Fruit fly (Drosophila melanogaster) whole organism, embryonic: ENCODE results near the gene wls.
A peak's percentile ranks its signal among the peaks of the same experiment; 100 is the strongest.

ENCODE experiments used
- Ada2b ChIP-seq: fragments of 200-800 bp; sonication (Bioruptor generic); IDR thresholded peaks from 2 replicates; pipeline ENCODE4 v1.3.6; 2022; ENCODE audit warnings: missing biosample characterization, missing genetic modification characterization
- B-H2 ChIP-seq: fragments of 200-800 bp; sonication (Bioruptor generic); optimal IDR thresholded peaks from 2 replicates; lab custom pipeline; 2018; ENCODE audit warnings: missing biosample characterization, mild to moderate bottlenecking, missing genetic modification characterization
- Bteb2 ChIP-seq: fragments of 200-800 bp; sonication (Bioruptor generic); optimal IDR thresholded peaks from 2 replicates; lab custom pipeline; 2016; ENCODE audit warnings: missing biosample characterization, missing genetic modification characterization
- CG10209 ChIP-seq: fragments of 200-800 bp; sonication (Bioruptor generic); optimal IDR thresholded peaks from 3 replicates; lab custom pipeline; 2017; ENCODE audit warnings: missing biosample characterization, mild to moderate bottlenecking, missing genetic modification characterization, missing genetic modification reagents
- CG10543 ChIP-seq: fragments of 200-800 bp; sonication (Bioruptor generic); optimal IDR thresholded peaks from 3 replicates; lab custom pipeline; 2017; ENCODE audit warnings: missing biosample characterization, mild to moderate bottlenecking, missing genetic modification characterization, moderate library complexity
- CG11398 ChIP-seq: fragments of 200-800 bp; sonication (Bioruptor generic); optimal IDR thresholded peaks from 2 replicates; lab custom pipeline; 2016; ENCODE audit warnings: missing biosample characterization, missing genetic modification characterization
- CG11695 ChIP-seq: fragments of 200-800 bp; sonication (Bioruptor generic); IDR thresholded peaks from 3 replicates; pipeline ENCODE4 v1.3.6; 2022; ENCODE audit warnings: missing biosample characterization, missing genetic modification characterization
- CG12104 ChIP-seq: fragments of 200-800 bp; sonication (Bioruptor generic); optimal IDR thresholded peaks from 3 replicates; lab custom pipeline; 2016; ENCODE audit warnings: missing biosample characterization, missing genetic modification characterization
- CG12236 ChIP-seq: fragments of 200-800 bp; sonication (Bioruptor generic); optimal IDR thresholded peaks from 2 replicates; lab custom pipeline; 2016; ENCODE audit warnings: missing biosample characterization, missing genetic modification characterization
- CG13287 ChIP-seq: fragments of 200-800 bp; sonication (Bioruptor generic); IDR thresholded peaks from 2 replicates; pipeline ENCODE4 v1.3.6; 2022; ENCODE audit warnings: missing biosample characterization, missing genetic modification characterization; ENCODE audit not compliant: partially characterized antibody
- CG16815 ChIP-seq: fragments of 200-800 bp; sonication (Bioruptor generic); optimal IDR thresholded peaks from 3 replicates; lab custom pipeline; 2017; ENCODE audit warnings: missing biosample characterization, mild to moderate bottlenecking, missing genetic modification characterization
- CG17802 ChIP-seq: fragments of 200-800 bp; sonication (Bioruptor generic); optimal IDR thresholded peaks from 2 replicates; lab custom pipeline; 2018; ENCODE audit warnings: missing biosample characterization, mild to moderate bottlenecking, missing genetic modification characterization, moderate library complexity
- CG30431 ChIP-seq: fragments of 200-800 bp; sonication (Bioruptor generic); optimal IDR thresholded peaks from 2 replicates; lab custom pipeline; 2017; ENCODE audit warnings: missing biosample characterization, missing genetic modification characterization
- CG34376 ChIP-seq: fragments of 200-800 bp; sonication (Bioruptor generic); optimal IDR thresholded peaks from 2 replicates; lab custom pipeline; 2018; ENCODE audit warnings: missing biosample characterization, mild to moderate bottlenecking, missing genetic modification characterization
- CG3726 ChIP-seq: fragments of 200-800 bp; sonication (Bioruptor generic); IDR thresholded peaks from 3 replicates; pipeline ENCODE4, ENCODE4 v1.3.6; 2022; ENCODE audit warnings: missing biosample characterization, missing genetic modification characterization
- CG42726 ChIP-seq: fragments of 200-800 bp; sonication (Bioruptor generic); IDR thresholded peaks from 2 replicates; pipeline ENCODE4 v1.3.6; 2022; ENCODE audit warnings: missing biosample characterization, missing genetic modification characterization; ENCODE audit not compliant: partially characterized antibody
- CG4328 ChIP-seq: fragments of 200-800 bp; sonication (Bioruptor generic); optimal IDR thresholded peaks from 3 replicates; lab custom pipeline; 2017; ENCODE audit warnings: missing biosample characterization, missing genetic modification reagents, missing genetic modification characterization
- CG6689 ChIP-seq: fragments of 200-800 bp; sonication (Bioruptor generic); IDR thresholded peaks from 2 replicates; pipeline ENCODE4 v1.3.6; 2022; ENCODE audit warnings: missing biosample characterization, missing genetic modification characterization
- CG7357 ChIP-seq: fragments of 200-800 bp; sonication (Bioruptor generic); IDR thresholded peaks from 3 replicates; pipeline ENCODE4 v1.3.6; 2022; ENCODE audit warnings: missing biosample characterization, missing genetic modification characterization
- CG7786 ChIP-seq: fragments of 200-800 bp; sonication (Bioruptor generic); optimal IDR thresholded peaks from 2 replicates; lab custom pipeline; 2016; ENCODE audit warnings: missing biosample characterization, missing genetic modification characterization
- CG8089 ChIP-seq: fragments of 200-800 bp; sonication (Bioruptor generic); optimal IDR thresholded peaks from 3 replicates; lab custom pipeline; 2016; ENCODE audit warnings: missing biosample characterization, missing genetic modification characterization
- CG8290 ChIP-seq, 3 experiments: fragments of 200-800 bp; sonication (Bioruptor generic); optimal IDR thresholded peaks; 2 replicates each; lab custom pipeline; 2016 to 2019; ENCODE audit warnings: missing biosample characterization in 3 of 3, missing genetic modification characterization in 3 of 3, mild to moderate bottlenecking in 2 of 3, moderate library complexity in 1 of 3
- CoRest ChIP-seq: fragments of 200-800 bp; sonication (Bioruptor generic); optimal IDR thresholded peaks from 3 replicates; lab custom pipeline; 2018; ENCODE audit warnings: missing biosample characterization, mild to moderate bottlenecking, missing genetic modification characterization, moderate library complexity
- D19A ChIP-seq: fragments of 200-800 bp; optimal IDR thresholded peaks from 3 replicates; lab custom pipeline; 2019; ENCODE audit warnings: missing biosample characterization, mild to moderate bottlenecking, missing genetic modification characterization, moderate library complexity
- Dbx ChIP-seq: fragments of 200-800 bp; sonication (Bioruptor generic); IDR thresholded peaks from 3 replicates; pipeline ENCODE4 v1.3.6; 2022; ENCODE audit warnings: missing biosample characterization, missing genetic modification characterization
- Dek ChIP-seq: fragments of 200-800 bp; sonication (Bioruptor generic); optimal IDR thresholded peaks from 3 replicates; lab custom pipeline; 2019; ENCODE audit warnings: missing biosample characterization, mild to moderate bottlenecking, missing genetic modification characterization, moderate library complexity
- Dll ChIP-seq: fragments of 200-800 bp; sonication (Bioruptor generic); IDR thresholded peaks from 4 replicates; pipeline ENCODE4 v1.3.6; 2022; ENCODE audit warnings: missing biosample characterization, missing genetic modification characterization; ENCODE audit not compliant: partially characterized antibody
- Ets65A ChIP-seq: fragments of 200-800 bp; sonication (Bioruptor generic); peaks from one replicate; lab custom pipeline; 2016; ENCODE audit warnings: missing biosample characterization, missing genetic modification characterization
- GATAe ChIP-seq: fragments of 200-800 bp; sonication (Bioruptor generic); conservative IDR thresholded peaks from 2 replicates; pipeline ENCODE4 v1.3.6; 2022; ENCODE audit warnings: missing biosample characterization, missing genetic modification characterization
- H2.0 ChIP-seq: fragments of 200-800 bp; sonication (Bioruptor generic); IDR thresholded peaks from 2 replicates; pipeline ENCODE4 v1.3.6; 2022; ENCODE audit warnings: missing biosample characterization, missing genetic modification characterization
- HLH3B ChIP-seq: fragments of 200-800 bp; sonication (Bioruptor generic); IDR thresholded peaks from 2 replicates; pipeline ENCODE4 v1.3.6; 2022; ENCODE audit warnings: missing biosample characterization, missing genetic modification characterization
- Hey ChIP-seq: fragments of 200-800 bp; sonication (Bioruptor generic); optimal IDR thresholded peaks from 3 replicates; lab custom pipeline; 2018; ENCODE audit warnings: missing biosample characterization, mild to moderate bottlenecking, missing genetic modification characterization
- MESR4 ChIP-seq: fragments of 200-800 bp; sonication (Bioruptor generic); optimal IDR thresholded peaks from 2 replicates; lab custom pipeline; 2018; ENCODE audit warnings: missing biosample characterization, mild to moderate bottlenecking, missing genetic modification characterization, moderate library complexity
- Nf-YA ChIP-seq: fragments of 200-800 bp; sonication (Bioruptor generic); IDR thresholded peaks from 2 replicates; pipeline ENCODE4 v1.3.6; 2022; ENCODE audit warnings: missing biosample characterization, missing genetic modification characterization
- Taf1 ChIP-seq: fragments of 200-800 bp; sonication (Bioruptor generic); IDR thresholded peaks from 2 replicates; pipeline ENCODE4 v1.3.6; 2022; ENCODE audit warnings: missing biosample characterization, missing genetic modification characterization
- Tbp ChIP-seq: fragments of >200 bp; optimal IDR thresholded peaks from 2 replicates; lab custom pipeline; 2018; ENCODE audit warnings: missing biosample characterization, missing genetic modification characterization
- bsh ChIP-seq, 2 experiments: fragments of 200-800 bp; sonication (Bioruptor generic); optimal IDR thresholded peaks; 2 replicates each; lab custom pipeline; 2017 to 2018; ENCODE audit warnings: mild to moderate bottlenecking in 2 of 2, missing biosample characterization in 2 of 2, missing genetic modification characterization in 2 of 2, moderate library complexity in 1 of 2
- cas ChIP-seq: fragments of 200-800 bp; sonication (Bioruptor generic); IDR thresholded peaks from 2 replicates; pipeline ENCODE4 v1.3.6; 2022; ENCODE audit warnings: missing biosample characterization, missing genetic modification characterization
- chif ChIP-seq, 2 experiments: fragments of 200-800 bp; sonication (Bioruptor generic); optimal IDR thresholded peaks; 3 replicates each; lab custom pipeline; 2016; ENCODE audit warnings: missing biosample characterization in 2 of 2, missing genetic modification characterization in 2 of 2
- esg ChIP-seq: fragments of 200-800 bp; sonication (Bioruptor generic); conservative IDR thresholded peaks from 2 replicates; pipeline ENCODE4 v1.3.6; 2022; ENCODE audit warnings: missing biosample characterization, missing genetic modification characterization
- eve ChIP-seq, 2 experiments: fragments of >200 bp; optimal IDR thresholded peaks; 2 replicates each; lab custom pipeline; 2017; ENCODE audit warnings: missing biosample characterization in 2 of 2, missing genetic modification characterization in 2 of 2
- gem ChIP-seq: fragments of 200-800 bp; sonication (Bioruptor generic); optimal IDR thresholded peaks from 2 replicates; lab custom pipeline; 2019; ENCODE audit warnings: missing biosample characterization, mild to moderate bottlenecking, missing genetic modification characterization, moderate library complexity
- gro ChIP-seq: fragments of 200-800 bp; sonication (Bioruptor generic); optimal IDR thresholded peaks from 2 replicates; lab custom pipeline; 2016; ENCODE audit warnings: missing biosample characterization, missing genetic modification characterization
- lbe ChIP-seq: fragments of 200-800 bp; sonication (Bioruptor generic); optimal IDR thresholded peaks from 2 replicates; lab custom pipeline; 2016; ENCODE audit warnings: missing biosample characterization, mild to moderate bottlenecking, missing genetic modification characterization
- lmd ChIP-seq: fragments of 200-800 bp; sonication (Bioruptor generic); IDR thresholded peaks from 2 replicates; pipeline ENCODE4 v1.3.6; 2022; ENCODE audit warnings: missing biosample characterization, missing genetic modification characterization
- pum ChIP-seq: fragments of 200-800 bp; sonication (Bioruptor generic); optimal IDR thresholded peaks from 2 replicates; lab custom pipeline; 2016; ENCODE audit warnings: missing biosample characterization, missing genetic modification characterization
- sd ChIP-seq: fragments of 200-800 bp; sonication (Bioruptor generic); optimal IDR thresholded peaks from 3 replicates; lab custom pipeline; 2018; ENCODE audit warnings: missing biosample characterization, mild to moderate bottlenecking, missing genetic modification characterization, moderate library complexity
- so ChIP-seq: fragments of 200-800 bp; sonication (Bioruptor generic); IDR thresholded peaks from 3 replicates; pipeline ENCODE4 v1.3.6; 2022; ENCODE audit warnings: missing biosample characterization, missing genetic modification characterization
- vfl ChIP-seq: fragments of 200-800 bp; sonication (Bioruptor generic); optimal IDR thresholded peaks from 2 replicates; lab custom pipeline; 2016; ENCODE audit warnings: missing biosample characterization, missing genetic modification characterization
- vnd ChIP-seq: fragments of 200-800 bp; sonication (Bioruptor generic); IDR thresholded peaks from 3 replicates; pipeline ENCODE4 v1.3.6; 2022; ENCODE audit warnings: missing biosample characterization, missing genetic modification characterization; ENCODE audit not compliant: partially characterized antibody
- wek ChIP-seq: fragments of 200-800 bp; sonication (Bioruptor generic); optimal IDR thresholded peaks from 3 replicates; lab custom pipeline; 2018; ENCODE audit warnings: missing biosample characterization, mild to moderate bottlenecking, missing genetic modification characterization, moderate library complexity

The wls gene

dm6 chr3L:11155380-11155779 lies 14.0 kb downstream of the wls start (continued):
- TF ChIP-seq sd = no peak
- TF ChIP-seq lmd (GFP tag; lab: Robert Waterston, UW) = peak; percentile 5
- no peak for TF ChIP-seq D19A (tag; lab: Kevin White, UChicago)
- no peak for TF ChIP-seq CG34376
- 0 out of 3 replicates have a peak, but pooled peaks have one; percentile 6 for TF ChIP-seq CG7357
- TF ChIP-seq Ets65A (GFP tag; lab: Kevin White, UChicago) = peak; percentile 14
- TF ChIP-seq chif (GFP tag; optimal IDR thresholded peaks at IDR 0.05; lab: Kevin White, UChicago) = peak in 1 of 2 experiments; percentile 36
- no peak; the same call in 2 of the 3 replicates for TF ChIP-seq CG11695 (GFP tag; lab: Robert Waterston, UW)
- no peak for TF ChIP-seq Ada2b (GFP tag; lab: Robert Waterston, UW)
- TF ChIP-seq esg = peak; percentile 47
- TF ChIP-seq CG13287 (GFP tag; lab: Robert Waterston, UW) = no peak
- TF ChIP-seq CG10543 (GFP tag; lab: Kevin White, UChicago) = no peak
- no peak for TF ChIP-seq GATAe (GFP tag; lab: Robert Waterston, UW)
- TF ChIP-seq cas (GFP tag; lab: Robert Waterston, UW) = no peak
- TF ChIP-seq CG11398 (GFP tag; lab: Kevin White, UChicago) = no peak
- no peak for TF ChIP-seq lbe (GFP tag; lab: Kevin White, UChicago)
- TF ChIP-seq CG6689 = peak; percentile 35; the same call in 1 of the 2 replicates
- no peak for TF ChIP-seq H2.0 (GFP tag; lab: Robert Waterston, UW)
- no peak for TF ChIP-seq CG8290 (GFP tag; optimal IDR thresholded peaks at IDR 0.05; lab: Kevin White, UChicago)
- no peak for TF ChIP-seq CG8290 (tag; optimal IDR thresholded peaks at IDR 0.05; lab: Kevin White, UChicago)
- no peak for TF ChIP-seq eve (GFP tag; optimal IDR thresholded peaks at IDR 0.05; lab: Kevin White, UChicago)
- 0 out of 2 replicates have a peak, but pooled peaks have one; percentile 17 for TF ChIP-seq HLH3B (GFP tag; lab: Robert Waterston, UW)
- no peak for TF ChIP-seq MESR4 (GFP tag; lab: Kevin White, UChicago)
- TF ChIP-seq CG4328 (GFP tag; lab: Kevin White, UChicago) = no peak
- peak in 1 of 2 experiments; percentile 25 for TF ChIP-seq bsh (GFP tag; optimal IDR thresholded peaks at IDR 0.05; lab: Kevin White, UChicago)
- no peak for TF ChIP-seq vfl
- TF ChIP-seq Tbp (GFP tag; lab: Kevin White, UChicago) = no peak
- TF ChIP-seq Bteb2 (GFP tag; lab: Kevin White, UChicago) = no peak
- no peak for TF ChIP-seq CG12104 (GFP tag; lab: Kevin White, UChicago)
- no peak for TF ChIP-seq Taf1 (GFP tag; lab: Robert Waterston, UW)
- TF ChIP-seq CG10209 (GFP tag; lab: Kevin White, UChicago) = no peak
- TF ChIP-seq CG12236 (GFP tag; lab: Kevin White, UChicago) = no peak
- TF ChIP-seq CG16815 = no peak
- TF ChIP-seq so (GFP tag; lab: Robert Waterston, UW) = peak; percentile 54; the same call in 1 of the 3 replicates
- TF ChIP-seq gem (tag; lab: Kevin White, UChicago) = no peak
- no peak for TF ChIP-seq gro
- TF ChIP-seq CG42726 (GFP tag; lab: Robert Waterston, UW) = no peak
- TF ChIP-seq Dll = no peak
- no peak for TF ChIP-seq Hey (tag; lab: Kevin White, UChicago)
- no peak for TF ChIP-seq Dek
- TF ChIP-seq CG7786 (GFP tag; lab: Kevin White, UChicago) = no peak
- peak; percentile 6 for TF ChIP-seq CG30431 (GFP tag; lab: Kevin White, UChicago)
- no peak for TF ChIP-seq pum (GFP tag; lab: Kevin White, UChicago)
- TF ChIP-seq Dbx = no peak
- no peak for TF ChIP-seq vnd
- TF ChIP-seq CoRest (tag; lab: Kevin White, UChicago) = peak; percentile 7
- no peak for TF ChIP-seq CG3726 (GFP tag; lab: Robert Waterston, UW)
- TF ChIP-seq B-H2 (GFP tag; lab: Kevin White, UChicago) = no peak
- TF ChIP-seq Nf-YA (GFP tag; lab: Robert Waterston, UW) = no peak
- TF ChIP-seq CG8089 = no peak
- TF ChIP-seq CG17802 (tag; lab: Kevin White, UChicago) = no peak
- no peak for TF ChIP-seq wek (GFP tag; lab: Kevin White, UChicago)
